Fruit fly (Drosophila melanogaster): Measurements from ENCODE around the gene CG17141.

Gene CG17141

dm6 chr3R:22727857-22728256, 19.5 kb downstream of the CG17141 start (continued):
- TF ChIP-seq Asciz (GFP tag; optimal IDR thresholded peaks at IDR 0.05) = no peak
- no peak for TF ChIP-seq ci (GFP tag; IDR thresholded peaks at IDR 0.05)
- TF ChIP-seq CG12236 (GFP tag; optimal IDR thresholded peaks at IDR 0.05) = no peak
- TF ChIP-seq oc (tag; optimal IDR thresholded peaks at IDR 0.05) = no peak
- TF ChIP-seq CG30431 (GFP tag; optimal IDR thresholded peaks at IDR 0.05) = no peak
- TF ChIP-seq twi (tag; optimal IDR thresholded peaks at IDR 0.05) = no peak
- TF ChIP-seq z (GFP tag; IDR thresholded peaks at IDR 0.05) = no peak
- TF ChIP-seq CG10462 (GFP tag; optimal IDR thresholded peaks at IDR 0.05) = no peak
- TF ChIP-seq CG8388 (GFP tag; optimal IDR thresholded peaks at IDR 0.05) = no peak
- TF ChIP-seq CG6765 (GFP tag; optimal IDR thresholded peaks at IDR 0.05) = no peak
- TF ChIP-seq pita (GFP tag; optimal IDR thresholded peaks at IDR 0.05) = no peak
- TF ChIP-seq Med (GFP tag) = peak; percentile 65
- no peak for TF ChIP-seq bbx (GFP tag; IDR thresholded peaks at IDR 0.05; ENCODE audit: partially characterized antibody)
- TF ChIP-seq CG5245 (GFP tag; optimal IDR thresholded peaks at IDR 0.05) = no peak
- no peak for TF ChIP-seq Nf-YB (GFP tag; optimal IDR thresholded peaks at IDR 0.05)
- no peak for TF ChIP-seq E2f2 (GFP tag; IDR thresholded peaks at IDR 0.05)
- peak; percentile 33; the same call in 1 of the 3 replicates for TF ChIP-seq zfh1 (GFP tag; IDR thresholded peaks at IDR 0.05)
- TF ChIP-seq Dbx (GFP tag; IDR thresholded peaks at IDR 0.05) = no peak
- no peak for TF ChIP-seq CG10979 (tag; optimal IDR thresholded peaks at IDR 0.05)
- TF ChIP-seq maf-S (GFP tag; optimal IDR thresholded peaks at IDR 0.05) = no peak
- TF ChIP-seq Adf1 (GFP tag; IDR thresholded peaks at IDR 0.05) = no peak
- TF ChIP-seq ase (GFP tag; IDR thresholded peaks at IDR 0.05) = peak; percentile 41; the same call in 1 of the 3 replicates
- TF ChIP-seq vvl (GFP tag; IDR thresholded peaks at IDR 0.05) = peak; percentile 57; the same call in 1 of the 2 replicates
- no peak for TF ChIP-seq Side (GFP tag; optimal IDR thresholded peaks at IDR 0.05)
- peak; percentile 45; the same call in 1 of the 2 replicates for TF ChIP-seq ttk (GFP tag; IDR thresholded peaks at IDR 0.05)
- no peak for TF ChIP-seq Bdp1 (GFP tag; optimal IDR thresholded peaks at IDR 0.05)
- no peak for TF ChIP-seq h (optimal IDR thresholded peaks at IDR 0.05)
- no peak for TF ChIP-seq CG14050 (GFP tag; IDR thresholded peaks at IDR 0.05)
- TF ChIP-seq pros (GFP tag; optimal IDR thresholded peaks at IDR 0.05) = no peak
- TF ChIP-seq Aef1 (GFP tag; IDR thresholded peaks at IDR 0.05) = no peak
- TF ChIP-seq jigr1 (GFP tag; IDR thresholded peaks at IDR 0.05) = no peak
- TF ChIP-seq fu2 (GFP tag; optimal IDR thresholded peaks at IDR 0.05) = no peak
- TF ChIP-seq bcd (GFP tag; optimal IDR thresholded peaks at IDR 0.05) = no peak
- no peak for TF ChIP-seq CG17568 (GFP tag; optimal IDR thresholded peaks at IDR 0.05)
- no peak for TF ChIP-seq CG11696 (GFP tag; IDR thresholded peaks at IDR 0.05)
- TF ChIP-seq CkIIα-i1 (GFP tag; IDR thresholded peaks at IDR 0.05) = no peak
- 0 out of 3 replicates have a peak, but pooled peaks have one; percentile 13 for TF ChIP-seq row (GFP tag; IDR thresholded peaks at IDR 0.05)
- TF ChIP-seq emc (GFP tag; optimal IDR thresholded peaks at IDR 0.05) = no peak
- no peak for TF ChIP-seq B-H1 (GFP tag; IDR thresholded peaks at IDR 0.05)
- TF ChIP-seq Atf6 (GFP tag; IDR thresholded peaks at IDR 0.05) = no peak
- TF ChIP-seq slou (GFP tag; optimal IDR thresholded peaks at IDR 0.05) = no peak
- TF ChIP-seq CG32772 (GFP tag; IDR thresholded peaks at IDR 0.05) = 0 out of 2 replicates have a peak, but pooled peaks have one; percentile 7
- TF ChIP-seq sens (GFP tag) = peak; percentile 22
- no peak for TF ChIP-seq CG3407 (GFP tag; optimal IDR thresholded peaks at IDR 0.05)
- TF ChIP-seq CG6689 (GFP tag; IDR thresholded peaks at IDR 0.05) = peak; percentile 17; the same call in 1 of the 2 replicates
- no peak for TF ChIP-seq BEAF-32 (GFP tag; optimal IDR thresholded peaks at IDR 0.05)
- TF ChIP-seq fru (optimal IDR thresholded peaks at IDR 0.05) = no peak
- TF ChIP-seq CG5953 (GFP tag; IDR thresholded peaks at IDR 0.05) = no peak
- TF ChIP-seq CG1529 (GFP tag; optimal IDR thresholded peaks at IDR 0.05) = no peak
- no peak for TF ChIP-seq CG6175 (GFP tag; IDR thresholded peaks at IDR 0.05)
- 0 out of 2 replicates have a peak, but pooled peaks have one; percentile 12 for TF ChIP-seq CG31224 (GFP tag; IDR thresholded peaks at IDR 0.05)
